Fruit fly (Drosophila melanogaster): ENCODE measurements around the gene Rpt4.

DNA sequence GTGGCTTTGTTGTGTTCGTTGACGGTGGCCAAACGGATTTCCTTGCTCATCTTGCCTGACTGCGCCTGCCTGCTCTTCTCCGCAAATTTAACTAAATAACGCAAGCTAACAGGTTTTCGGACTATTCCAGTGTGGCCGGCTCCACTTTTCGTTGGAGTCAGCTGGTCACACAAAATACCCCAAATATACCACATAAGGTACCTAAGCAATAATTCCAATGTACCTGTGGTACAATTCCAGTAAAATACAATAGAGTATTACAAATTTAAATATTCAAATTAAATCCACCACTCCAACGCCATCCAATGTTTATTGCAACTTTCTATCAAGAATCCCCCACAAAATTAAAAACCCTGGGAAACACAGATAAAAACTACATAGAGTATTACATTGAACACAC, 14.5 kb downstream of the Rpt4 start, which contains the start of gene CG3566:
- no peak for TF ChIP-seq Myc (optimal IDR thresholded peaks at IDR 0.05)
- TF ChIP-seq psq (optimal IDR thresholded peaks at IDR 0.05) = no peak

Data from Kc167 (cell line).